Fruit fly (Drosophila melanogaster) Kc167 (cell line): ENCODE measurements around the gene CG31436.

Source experiments
- Myc ChIP-seq: fragments of >200 bp; optimal IDR thresholded peaks from 2 replicates; lab custom pipeline; 2017; ENCODE audit warnings: missing external identifiers
- Sin3A ChIP-seq: fragments of >200 bp; optimal IDR thresholded peaks from 2 replicates; lab custom pipeline; 2018; ENCODE audit warnings: missing external identifiers
- h ChIP-seq: fragments of >200 bp; optimal IDR thresholded peaks from 3 replicates; lab custom pipeline; 2018; ENCODE audit warnings: missing external identifiers
- insv ChIP-seq: fragments of >200 bp; optimal IDR thresholded peaks from 3 replicates; lab custom pipeline; 2018; ENCODE audit warnings: missing external identifiers
- psq ChIP-seq: fragments of >200 bp; optimal IDR thresholded peaks from 2 replicates; lab custom pipeline; 2017; ENCODE audit warnings: missing external identifiers
- ttk ChIP-seq: sonication (Bioruptor generic); optimal IDR thresholded peaks from 2 replicates; lab custom pipeline; 2017; ENCODE audit warnings: missing external identifiers

DNA sequence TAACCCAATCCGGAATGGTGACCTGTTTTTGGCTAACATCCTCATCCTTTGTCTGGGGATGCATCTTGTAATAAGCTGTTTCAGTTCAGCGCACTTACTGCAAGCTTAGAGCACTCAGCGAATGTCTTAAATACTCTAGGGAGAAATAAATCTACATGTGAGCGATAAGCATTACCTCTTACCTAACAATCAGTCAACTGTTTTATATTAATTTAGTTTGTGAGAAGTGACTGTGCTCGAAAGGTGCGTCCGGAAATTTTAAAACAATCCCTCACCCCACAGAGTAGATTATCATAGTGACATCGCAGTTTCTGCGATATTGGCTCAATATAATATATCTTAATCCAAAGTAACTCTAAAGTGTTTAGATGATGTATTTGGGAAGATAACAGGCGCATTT lies 14.1 kb downstream of the CG31436 start, which contains the start of gene CG10553:
- TF ChIP-seq insv (lab: Kevin White, UChicago) (no peak), psq (no peak), Myc (lab: Kevin White, UChicago) (no peak), h (lab: Kevin White, UChicago) (no peak), ttk (no peak), Sin3A (lab: Kevin White, UChicago) (no peak)
